Fruit fly (Drosophila melanogaster) whole organism, embryonic: ENCODE results near the gene Mf.

ENCODE experiments used
- Bdp1 ChIP-seq: fragments of 200-800 bp; sonication (Bioruptor generic); optimal IDR thresholded peaks from 3 replicates; lab custom pipeline; 2016; ENCODE audit warnings: missing biosample characterization, missing genetic modification characterization
- CG1024 ChIP-seq: fragments of 200-800 bp; sonication (Bioruptor generic); IDR thresholded peaks from 2 replicates; pipeline ENCODE4 v1.3.6; 2022; ENCODE audit warnings: missing biosample characterization, missing genetic modification characterization
- CG11560 ChIP-seq: fragments of 200-800 bp; sonication (Bioruptor generic); IDR thresholded peaks from 3 replicates; pipeline ENCODE4 v1.3.6; 2022; ENCODE audit warnings: missing biosample characterization, missing genetic modification characterization
- CG14050 ChIP-seq: fragments of 200-800 bp; sonication (Bioruptor generic); IDR thresholded peaks from 3 replicates; pipeline ENCODE4 v1.3.6; 2022; ENCODE audit warnings: missing biosample characterization, missing genetic modification characterization
- CG1602 ChIP-seq: fragments of 200-800 bp; sonication (Bioruptor generic); optimal IDR thresholded peaks from 3 replicates; lab custom pipeline; 2016; ENCODE audit warnings: missing biosample characterization, missing genetic modification characterization
- CG1603 ChIP-seq: fragments of 200-800 bp; sonication (Bioruptor generic); optimal IDR thresholded peaks from 2 replicates; lab custom pipeline; 2019; ENCODE audit warnings: missing biosample characterization, mild to moderate bottlenecking, missing genetic modification characterization, moderate library complexity
- CG17802 ChIP-seq: fragments of 200-800 bp; sonication (Bioruptor generic); optimal IDR thresholded peaks from 2 replicates; lab custom pipeline; 2018; ENCODE audit warnings: missing biosample characterization, mild to moderate bottlenecking, missing genetic modification characterization, moderate library complexity
- CG2678 ChIP-seq: fragments of 200-800 bp; sonication (Bioruptor generic); optimal IDR thresholded peaks from 3 replicates; lab custom pipeline; 2019; ENCODE audit warnings: missing biosample characterization, mild to moderate bottlenecking, missing genetic modification characterization, moderate library complexity
- CG2712 ChIP-seq: fragments of 200-800 bp; optimal IDR thresholded peaks from 3 replicates; lab custom pipeline; 2019; ENCODE audit warnings: missing biosample characterization, mild to moderate bottlenecking, missing genetic modification characterization, moderate library complexity
- CG2875 ChIP-seq: fragments of 200-800 bp; sonication (Bioruptor generic); optimal IDR thresholded peaks from 2 replicates; lab custom pipeline; 2017; ENCODE audit warnings: missing biosample characterization, mild to moderate bottlenecking, missing genetic modification characterization, missing genetic modification reagents
- CG3163 ChIP-seq: fragments of 200-800 bp; sonication (Bioruptor generic); optimal IDR thresholded peaks from 3 replicates; lab custom pipeline; 2016; ENCODE audit warnings: missing biosample characterization, missing genetic modification characterization
- CG34376 ChIP-seq: fragments of 200-800 bp; sonication (Bioruptor generic); optimal IDR thresholded peaks from 2 replicates; lab custom pipeline; 2018; ENCODE audit warnings: missing biosample characterization, mild to moderate bottlenecking, missing genetic modification characterization
- CG3726 ChIP-seq: fragments of 200-800 bp; sonication (Bioruptor generic); IDR thresholded peaks from 3 replicates; pipeline ENCODE4, ENCODE4 v1.3.6; 2022; ENCODE audit warnings: missing biosample characterization, missing genetic modification characterization
- CG4730 ChIP-seq: fragments of 200-800 bp; sonication (Bioruptor generic); IDR thresholded peaks from 2 replicates; pipeline ENCODE4 v1.3.6; 2022; ENCODE audit warnings: missing biosample characterization, missing genetic modification characterization
- CG6272 ChIP-seq: fragments of 200-800 bp; sonication (Bioruptor generic); IDR thresholded peaks from 2 replicates; pipeline ENCODE4 v1.3.6; 2022; ENCODE audit warnings: missing biosample characterization, missing genetic modification characterization
- CG8765 ChIP-seq: fragments of 200-800 bp; sonication (Bioruptor generic); IDR thresholded peaks from 2 replicates; pipeline ENCODE4 v1.3.6; 2022; ENCODE audit warnings: missing biosample characterization, missing genetic modification characterization
- CG9727 ChIP-seq: fragments of 200-800 bp; sonication (Bioruptor generic); optimal IDR thresholded peaks from 3 replicates; lab custom pipeline; 2017; ENCODE audit warnings: missing biosample characterization, mild to moderate bottlenecking, missing genetic modification characterization
- CkIIα-i1 ChIP-seq: fragments of 200-800 bp; sonication (Bioruptor generic); IDR thresholded peaks from 2 replicates; pipeline ENCODE4 v1.3.6; 2022; ENCODE audit warnings: missing biosample characterization, missing genetic modification characterization
- D ChIP-seq, 2 experiments: fragments of 200-800 bp in 1 of 2; fragments of >200 bp in 1 of 2; sonication (Bioruptor generic) in 1 of 2; optimal IDR thresholded peaks; 2 replicates in 1 of 2; 3 replicates in 1 of 2; lab custom pipeline; 2017; ENCODE audit warnings: mild to moderate bottlenecking in 1 of 2, missing biosample characterization in 1 of 2, missing genetic modification characterization in 1 of 2, missing genetic modification reagents in 1 of 2
- Deaf1 ChIP-seq: fragments of 200-800 bp; optimal IDR thresholded peaks from 3 replicates; lab custom pipeline; 2019; ENCODE audit warnings: missing biosample characterization, mild to moderate bottlenecking, missing genetic modification characterization, moderate library complexity
- ERR ChIP-seq: fragments of 200-800 bp; sonication (Bioruptor generic); optimal IDR thresholded peaks from 2 replicates; lab custom pipeline; 2016; ENCODE audit warnings: missing biosample characterization, missing genetic modification characterization
- H2.0 ChIP-seq: fragments of 200-800 bp; sonication (Bioruptor generic); IDR thresholded peaks from 2 replicates; pipeline ENCODE4 v1.3.6; 2022; ENCODE audit warnings: missing biosample characterization, missing genetic modification characterization
- Hey ChIP-seq: fragments of 200-800 bp; sonication (Bioruptor generic); optimal IDR thresholded peaks from 3 replicates; lab custom pipeline; 2018; ENCODE audit warnings: missing biosample characterization, mild to moderate bottlenecking, missing genetic modification characterization
- Hmx ChIP-seq: fragments of 200-800 bp; sonication (Bioruptor generic); optimal IDR thresholded peaks from 2 replicates; lab custom pipeline; 2016; ENCODE audit warnings: missing biosample characterization, missing genetic modification characterization
- MTF-1 ChIP-seq: fragments of 200-800 bp; sonication (Bioruptor generic); optimal IDR thresholded peaks from 2 replicates; lab custom pipeline; 2018; ENCODE audit warnings: missing biosample characterization, mild to moderate bottlenecking, missing genetic modification characterization, borderline replicate concordance
- Med ChIP-seq: fragments of 200-800 bp; sonication (Bioruptor generic); peaks from one replicate; lab custom pipeline; 2016; ENCODE audit warnings: missing biosample characterization, missing genetic modification characterization, mild to moderate bottlenecking, inconsistent platforms, moderate library complexity
- Meics ChIP-seq: fragments of 200-800 bp; sonication (Bioruptor generic); optimal IDR thresholded peaks from 2 replicates; lab custom pipeline; 2017; ENCODE audit warnings: missing biosample characterization, mild to moderate bottlenecking, missing genetic modification characterization
- NFAT ChIP-seq: fragments of 200-800 bp; sonication (Bioruptor generic); IDR thresholded peaks from 2 replicates; pipeline ENCODE4 v1.3.6; 2022; ENCODE audit warnings: missing biosample characterization, missing genetic modification characterization
- Opbp ChIP-seq: fragments of 200-800 bp; sonication (Bioruptor generic); IDR thresholded peaks from 3 replicates; pipeline ENCODE4 v1.3.6; 2022; ENCODE audit warnings: missing biosample characterization, missing genetic modification characterization; ENCODE audit not compliant: partially characterized antibody
- Rfx ChIP-seq: fragments of 200-800 bp; sonication (Bioruptor generic); IDR thresholded peaks from 2 replicates; pipeline ENCODE4 v1.3.6; 2022; ENCODE audit warnings: missing biosample characterization, missing genetic modification characterization
- Six4 ChIP-seq: fragments of 200-800 bp; sonication (Bioruptor generic); optimal IDR thresholded peaks from 2 replicates; lab custom pipeline; 2016; ENCODE audit warnings: missing biosample characterization, missing genetic modification characterization
- Sox102F ChIP-seq: fragments of 200-800 bp; sonication (Bioruptor generic); optimal IDR thresholded peaks from 2 replicates; lab custom pipeline; 2018; ENCODE audit warnings: missing biosample characterization, mild to moderate bottlenecking, missing genetic modification characterization, moderate library complexity
- bab2 ChIP-seq: fragments of 200-800 bp; sonication (Bioruptor generic); optimal IDR thresholded peaks from 2 replicates; lab custom pipeline; 2016; ENCODE audit warnings: missing biosample characterization, missing genetic modification characterization
- bcd ChIP-seq: fragments of 200-800 bp; sonication (Bioruptor generic); optimal IDR thresholded peaks from 2 replicates; lab custom pipeline; 2017; ENCODE audit warnings: missing biosample characterization, mild to moderate bottlenecking, missing genetic modification characterization
- btn ChIP-seq: fragments of 200-800 bp; sonication (Bioruptor generic); optimal IDR thresholded peaks from 2 replicates; lab custom pipeline; 2016; ENCODE audit warnings: missing biosample characterization, missing genetic modification characterization
- cas ChIP-seq: fragments of 200-800 bp; sonication (Bioruptor generic); IDR thresholded peaks from 2 replicates; pipeline ENCODE4 v1.3.6; 2022; ENCODE audit warnings: missing biosample characterization, missing genetic modification characterization
- chif ChIP-seq, 2 experiments: fragments of 200-800 bp; sonication (Bioruptor generic); optimal IDR thresholded peaks; 3 replicates each; lab custom pipeline; 2016; ENCODE audit warnings: missing biosample characterization in 2 of 2, missing genetic modification characterization in 2 of 2
- cwo ChIP-seq: fragments of 200-800 bp; sonication (Bioruptor generic); optimal IDR thresholded peaks from 3 replicates; lab custom pipeline; 2017; ENCODE audit warnings: missing biosample characterization, missing genetic modification characterization, mild to moderate bottlenecking, moderate library complexity, missing genetic modification reagents
- disco-r ChIP-seq: fragments of 200-800 bp; sonication (Bioruptor generic); optimal IDR thresholded peaks from 2 replicates; lab custom pipeline; 2016; ENCODE audit warnings: missing biosample characterization, missing genetic modification characterization
- gcm ChIP-seq: fragments of 200-800 bp; sonication (Bioruptor generic); optimal IDR thresholded peaks from 2 replicates; lab custom pipeline; 2019; ENCODE audit warnings: missing biosample characterization, mild to moderate bottlenecking, missing genetic modification characterization, moderate library complexity
- gsb ChIP-seq: fragments of 200-800 bp; sonication (Bioruptor generic); IDR thresholded peaks from 2 replicates; pipeline ENCODE4 v1.3.6; 2022; ENCODE audit warnings: missing biosample characterization, missing genetic modification characterization
- insv ChIP-seq, 2 experiments: fragments of 200-800 bp; sonication (Bioruptor generic); optimal IDR thresholded peaks; 3 replicates each; lab custom pipeline; 2016 to 2018; ENCODE audit warnings: missing biosample characterization in 2 of 2, missing genetic modification characterization in 2 of 2
- klu ChIP-seq: fragments of 200-800 bp; sonication (Bioruptor generic); IDR thresholded peaks from 2 replicates; pipeline ENCODE4 v1.3.6; 2022; ENCODE audit warnings: missing biosample characterization, missing genetic modification characterization
- lola ChIP-seq, 3 experiments: fragments of >200 bp in 2 of 3; fragments of 200-800 bp in 1 of 3; sonication (Bioruptor generic) in 1 of 3; optimal IDR thresholded peaks; 2 replicates each; lab custom pipeline; 2017 to 2019; ENCODE audit warnings: missing biosample characterization in 3 of 3, missing genetic modification characterization in 3 of 3, mild to moderate bottlenecking in 1 of 3, moderate library complexity in 1 of 3
- mirr ChIP-seq: fragments of 200-800 bp; sonication (Bioruptor generic); optimal IDR thresholded peaks from 3 replicates; lab custom pipeline; 2018; ENCODE audit warnings: missing biosample characterization, mild to moderate bottlenecking, missing genetic modification characterization
- pfk ChIP-seq: fragments of 200-800 bp; sonication (Bioruptor generic); optimal IDR thresholded peaks from 2 replicates; lab custom pipeline; 2018; ENCODE audit warnings: missing biosample characterization, mild to moderate bottlenecking, missing genetic modification characterization, moderate library complexity
- sd ChIP-seq: fragments of 200-800 bp; sonication (Bioruptor generic); optimal IDR thresholded peaks from 3 replicates; lab custom pipeline; 2018; ENCODE audit warnings: missing biosample characterization, mild to moderate bottlenecking, missing genetic modification characterization, moderate library complexity
- slbo ChIP-seq: fragments of 200-800 bp; sonication (Bioruptor generic); IDR thresholded peaks from 2 replicates; pipeline ENCODE4 v1.3.6; 2022; ENCODE audit warnings: missing biosample characterization, missing genetic modification characterization
- twi ChIP-seq: fragments of 200-800 bp; optimal IDR thresholded peaks from 2 replicates; lab custom pipeline; 2019; ENCODE audit warnings: missing biosample characterization, mild to moderate bottlenecking, missing genetic modification characterization, moderate library complexity
- tx ChIP-seq: fragments of 200-800 bp; sonication (Bioruptor generic); optimal IDR thresholded peaks from 2 replicates; lab custom pipeline; 2016; ENCODE audit warnings: missing biosample characterization, missing genetic modification characterization
- unc-4 ChIP-seq: fragments of 200-800 bp; sonication (Bioruptor generic); IDR thresholded peaks from 2 replicates; pipeline ENCODE4 v1.3.6; 2022; ENCODE audit warnings: missing biosample characterization, missing genetic modification characterization; ENCODE audit not compliant: partially characterized antibody

Mf gene

DNA sequence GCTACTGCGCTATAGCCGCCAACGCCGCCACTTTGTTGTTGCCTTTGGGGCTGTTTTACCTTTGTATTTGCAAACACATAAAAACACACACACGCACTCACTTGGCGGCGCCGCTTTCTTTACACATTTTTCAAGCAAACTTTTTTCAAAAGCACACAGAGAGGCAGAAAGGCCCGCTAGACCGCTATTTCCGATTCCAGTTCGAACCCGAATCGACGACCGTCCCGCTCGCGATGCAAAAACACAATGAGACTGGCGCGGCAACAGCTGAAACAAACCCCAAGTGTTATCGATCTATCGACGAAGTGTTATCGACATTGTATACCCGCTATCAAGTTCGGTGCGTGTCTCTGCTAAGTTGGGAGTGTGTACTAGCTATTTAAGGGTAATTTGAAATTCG lies 49.6 kb downstream of the Mf start, which contains the start of gene CG42788 (continued):
- TF ChIP-seq H2.0 (GFP tag; lab: Robert Waterston, UW) (no peak), tx (peak; percentile 55), D (optimal IDR thresholded peaks at IDR 0.05; lab: Kevin White, UChicago) (no peak), D (GFP tag; optimal IDR thresholded peaks at IDR 0.05; lab: Kevin White, UChicago) (peak; percentile 10), Hmx (GFP tag; lab: Kevin White, UChicago) (no peak), CG34376 (GFP tag; lab: Kevin White, UChicago) (peak; percentile 65), CG11560 (tag; lab: Robert Waterston, UW) (no peak), Meics (GFP tag; lab: Kevin White, UChicago) (peak; percentile 44), bab2 (peak; percentile 29), CG6272 (peak; percentile 65), CG2875 (GFP tag; lab: Kevin White, UChicago) (peak; percentile 57), NFAT (GFP tag; lab: Robert Waterston, UW) (no peak), CG17802 (tag; lab: Kevin White, UChicago) (peak; percentile 11), MTF-1 (GFP tag; lab: Kevin White, UChicago) (peak; percentile 44), Hey (tag; lab: Kevin White, UChicago) (peak; percentile 65), gsb (GFP tag; lab: Robert Waterston, UW) (no peak), CG3163 (peak; percentile 87), cas (GFP tag; lab: Robert Waterston, UW) (no peak), gcm (peak; percentile 77), Sox102F (peak; percentile 46), CG2712 (tag; lab: Kevin White, UChicago) (peak; percentile 68), CG4730 (GFP tag; lab: Robert Waterston, UW) (no peak), CkIIα-i1 (GFP tag; lab: Robert Waterston, UW) (no peak), btn (GFP tag; lab: Kevin White, UChicago) (peak; percentile 38), unc-4 (GFP tag; lab: Robert Waterston, UW) (no peak), bcd (GFP tag; lab: Kevin White, UChicago) (peak; percentile 10), Opbp (no peak), CG8765 (GFP tag; lab: Robert Waterston, UW) (no peak), pfk (peak; percentile 28), Rfx (no peak), klu (GFP tag; lab: Robert Waterston, UW) (no peak), mirr (GFP tag; lab: Kevin White, UChicago) (peak; percentile 63), twi (peak; percentile 39), insv (GFP tag; optimal IDR thresholded peaks at IDR 0.05; lab: Kevin White, UChicago) (peak in 1 of 2 experiments; percentile 88), Six4 (peak; percentile 18), CG1603 (tag; lab: Kevin White, UChicago) (peak; percentile 91), CG2678 (peak; percentile 45), lola (GFP tag; optimal IDR thresholded peaks at IDR 0.05; lab: Kevin White, UChicago) (peak in 1 of 3 experiments; percentile 21), ERR (GFP tag; lab: Kevin White, UChicago) (peak; percentile 88), CG3726 (GFP tag; lab: Robert Waterston, UW) (no peak), CG14050 (GFP tag; lab: Robert Waterston, UW) (no peak), CG1024 (GFP tag; lab: Robert Waterston, UW) (no peak), slbo (GFP tag; lab: Robert Waterston, UW) (no peak), Bdp1 (GFP tag; lab: Kevin White, UChicago) (peak; percentile 18), Deaf1 (peak; percentile 73), CG9727 (GFP tag; lab: Kevin White, UChicago) (peak; percentile 68), CG1602 (no peak), Med (GFP tag; lab: Kevin White, UChicago) (peak; percentile 99), sd (tag; lab: Kevin White, UChicago) (peak; percentile 92), cwo (GFP tag; lab: Kevin White, UChicago) (peak; percentile 4), chif (GFP tag; optimal IDR thresholded peaks at IDR 0.05; lab: Kevin White, UChicago) (peak in 1 of 2 experiments; percentile 36), disco-r (peak; percentile 38)
